Worm (Caenorhabditis elegans): ENCODE data around the gene gln-1.

ce11 chrX:6066618-6067017 is 8.6 kb downstream of the gln-1 start:
- TF ChIP-seq nhr-77 (tag; optimal IDR thresholded peaks at IDR 0.05) (no peak), elt-3 (tag; optimal IDR thresholded peaks at IDR 0.05) (no peak), sea-2 (GFP tag; optimal IDR thresholded peaks at IDR 0.05) (no peak), ama-1 (optimal IDR thresholded peaks at IDR 0.05) (no peak), fos-1 (tag; optimal IDR thresholded peaks at IDR 0.05) (no peak), nhr-25 (tag; optimal IDR thresholded peaks at IDR 0.05) (no peak), R02D3.7 (tag; optimal IDR thresholded peaks at IDR 0.05) (no peak), ztf-11 (tag; optimal IDR thresholded peaks at IDR 0.05) (no peak), ceh-28 (tag; optimal IDR thresholded peaks at IDR 0.05) (no peak), zag-1 (tag; optimal IDR thresholded peaks at IDR 0.05) (no peak), pqm-1 (tag; optimal IDR thresholded peaks at IDR 0.05) (no peak), snpc-4 (tag; optimal IDR thresholded peaks at IDR 0.05) (no peak), tbx-2 (tag; optimal IDR thresholded peaks at IDR 0.05) (no peak), ztf-4 (tag; optimal IDR thresholded peaks at IDR 0.05) (no peak)

Data from whole organism, L3 larva.